Worm (Caenorhabditis elegans) whole organism, L1 larva: ENCODE results near the gene col-170.

Experiments
- C04F5.9 ChIP-seq: sonication (generic microtip); optimal IDR thresholded peaks from 2 replicates; lab custom pipeline; 2016; ENCODE audit warnings: missing genetic modification characterization, missing compliant biosample characterization
- C16A3.4 ChIP-seq: fragments of 150-350 bp; optimal IDR thresholded peaks from 2 replicates; lab custom pipeline; 2014; ENCODE audit warnings: missing biosample characterization, missing genetic modification characterization
- C34B4.2 ChIP-seq: sonication (generic microtip); optimal IDR thresholded peaks from 2 replicates; lab custom pipeline; 2017; ENCODE audit warnings: mild to moderate bottlenecking, missing genetic modification characterization, missing compliant biosample characterization
- Y116A8C.19 ChIP-seq: sonication (generic microtip); optimal IDR thresholded peaks from 2 replicates; lab custom pipeline; 2016; ENCODE audit warnings: missing compliant biosample characterization, missing genetic modification characterization, borderline replicate concordance
- aha-1 ChIP-seq: fragments of 150-350 bp; optimal IDR thresholded peaks from 2 replicates; lab custom pipeline; 2014; ENCODE audit warnings: missing biosample characterization, missing genetic modification characterization
- ama-1 ChIP-seq: fragments of 150-350 bp; optimal IDR thresholded peaks from 2 replicates; lab custom pipeline; 2014
- ceh-8 ChIP-seq: fragments of 200-800 bp; sonication (Bioruptor generic); optimal IDR thresholded peaks from 2 replicates; lab custom pipeline; 2018; ENCODE audit warnings: mild to moderate bottlenecking, missing genetic modification characterization, moderate library complexity, missing compliant biosample characterization
- dpl-1 ChIP-seq, 3 experiments: fragments of 150-350 bp in 2 of 3; sonication (generic microtip) in 1 of 3; optimal IDR thresholded peaks; 2 replicates each; lab custom pipeline; 2014 to 2017; ENCODE audit warnings: missing biosample characterization in 3 of 3, missing genetic modification characterization in 3 of 3, missing genetic modification reagents in 3 of 3
- dsc-1 ChIP-seq: sonication (generic microtip); optimal IDR thresholded peaks from 2 replicates; lab custom pipeline; 2016; ENCODE audit warnings: mild to moderate bottlenecking, missing genetic modification characterization, missing compliant biosample characterization
- efl-1 ChIP-seq, 4 experiments: fragments of 150-350 bp; optimal IDR thresholded peaks in 3 of 4; peaks in 1 of 4; 1 replicate in 1 of 4; 2 replicates in 3 of 4; lab custom pipeline; 2014; ENCODE audit warnings: missing biosample characterization in 2 of 4, missing genetic modification characterization in 2 of 4, missing genetic modification reagents in 2 of 4
- efl-3 ChIP-seq: fragments of 200-800 bp; sonication (Bioruptor generic); optimal IDR thresholded peaks from 2 replicates; lab custom pipeline; 2018; ENCODE audit warnings: mild to moderate bottlenecking, missing genetic modification characterization, missing compliant biosample characterization
- egl-13 ChIP-seq: sonication (generic microtip); optimal IDR thresholded peaks from 2 replicates; lab custom pipeline; 2016; ENCODE audit warnings: missing genotype, missing genetic modification reagents, missing genetic modification characterization, missing compliant biosample characterization
- egl-27 ChIP-seq, 2 experiments: fragments of 150-350 bp in 1 of 2; sonication (generic microtip); optimal IDR thresholded peaks; 3 replicates each; lab custom pipeline; 2017 to 2018; ENCODE audit warnings: missing biosample characterization in 2 of 2, missing genetic modification characterization in 2 of 2, missing genetic modification reagents in 2 of 2
- elt-2 ChIP-seq: sonication (generic microtip); optimal IDR thresholded peaks from 2 replicates; lab custom pipeline; 2016; ENCODE audit warnings: missing genetic modification characterization, mild to moderate bottlenecking, inconsistent platforms, missing compliant biosample characterization, missing genetic modification reagents
- fkh-10 ChIP-seq: sonication (generic microtip); optimal IDR thresholded peaks from 2 replicates; lab custom pipeline; 2017; ENCODE audit warnings: missing biosample characterization, missing genetic modification reagents, missing genetic modification characterization
- fkh-4 ChIP-seq: sonication (generic microtip); optimal IDR thresholded peaks from 2 replicates; lab custom pipeline; 2016; ENCODE audit warnings: missing compliant biosample characterization, missing genetic modification characterization, borderline replicate concordance
- fkh-8 ChIP-seq: sonication (generic microtip); optimal IDR thresholded peaks from 2 replicates; lab custom pipeline; 2016; ENCODE audit warnings: mild to moderate bottlenecking, missing genetic modification characterization, missing compliant biosample characterization
- fos-1 ChIP-seq: fragments of 150-350 bp; optimal IDR thresholded peaks from 2 replicates; lab custom pipeline; 2014; ENCODE audit warnings: missing biosample characterization, missing genetic modification characterization
- hlh-4 ChIP-seq: sonication (generic microtip); optimal IDR thresholded peaks from 2 replicates; lab custom pipeline; 2016; ENCODE audit warnings: mild to moderate bottlenecking, missing genetic modification characterization, missing compliant biosample characterization
- hpl-2 ChIP-seq: fragments of 150-350 bp; optimal IDR thresholded peaks from 2 replicates; lab custom pipeline; 2014; ENCODE audit warnings: missing biosample characterization, missing genetic modification reagents, missing genetic modification characterization
- irx-1 ChIP-seq: sonication (generic microtip); optimal IDR thresholded peaks from 2 replicates; lab custom pipeline; 2016; ENCODE audit warnings: missing genetic modification characterization, missing compliant biosample characterization
- jun-1 ChIP-seq: fragments of 150-350 bp; optimal IDR thresholded peaks from 2 replicates; lab custom pipeline; 2014; ENCODE audit warnings: missing biosample characterization, missing genetic modification reagents, missing genetic modification characterization
- lin-35 ChIP-seq, 2 experiments: fragments of 150-350 bp; optimal IDR thresholded peaks; 2 replicates each; lab custom pipeline; 2014; ENCODE audit warnings: missing biosample characterization in 2 of 2, missing genetic modification characterization in 2 of 2, missing genetic modification reagents in 2 of 2
- lir-3 ChIP-seq: sonication (generic microtip); optimal IDR thresholded peaks from 2 replicates; lab custom pipeline; 2016; ENCODE audit warnings: mild to moderate bottlenecking, missing genetic modification characterization, moderate library complexity, missing compliant biosample characterization; ENCODE audit not compliant: poor library complexity
- mab-9 ChIP-seq: fragments of 200-800 bp; sonication (Bioruptor generic); IDR thresholded peaks from 2 replicates; pipeline ENCODE4 v1.3.6; 2022; ENCODE audit warnings: missing genetic modification reagents, missing genetic modification characterization, missing compliant biosample characterization
- mdl-1 ChIP-seq, 2 experiments: fragments of 150-350 bp; optimal IDR thresholded peaks; 2 replicates each; lab custom pipeline; 2014 to 2017; ENCODE audit warnings: missing biosample characterization in 2 of 2, missing genetic modification characterization in 2 of 2, inconsistent platforms in 1 of 2
- nhr-19 ChIP-seq: fragments of 200-800 bp; sonication (Bioruptor generic); conservative IDR thresholded peaks from 2 replicates; pipeline ENCODE4 v1.3.6; 2022; ENCODE audit warnings: missing genetic modification characterization, missing compliant biosample characterization
- nhr-20 ChIP-seq: sonication (generic microtip); optimal IDR thresholded peaks from 2 replicates; lab custom pipeline; 2016; ENCODE audit warnings: mild to moderate bottlenecking, missing genetic modification characterization, missing compliant biosample characterization
- nhr-28 ChIP-seq: fragments of 150-350 bp; optimal IDR thresholded peaks from 2 replicates; lab custom pipeline; 2014; ENCODE audit warnings: missing biosample characterization, missing genetic modification characterization
- nhr-47 ChIP-seq: sonication (generic microtip); optimal IDR thresholded peaks from 2 replicates; lab custom pipeline; 2016; ENCODE audit warnings: mild to moderate bottlenecking, missing genetic modification characterization, moderate library complexity, missing compliant biosample characterization
- nhr-71 ChIP-seq: sonication (generic microtip); optimal IDR thresholded peaks from 2 replicates; lab custom pipeline; 2016; ENCODE audit warnings: mild to moderate bottlenecking, missing genetic modification characterization, moderate library complexity, missing compliant biosample characterization
- nhr-85 ChIP-seq: sonication (generic microtip); peaks from one replicate; lab custom pipeline; 2016; ENCODE audit warnings: missing genetic modification characterization, inconsistent platforms, missing compliant biosample characterization
- nhr-90 ChIP-seq: sonication (generic microtip); optimal IDR thresholded peaks from 2 replicates; lab custom pipeline; 2016; ENCODE audit warnings: mild to moderate bottlenecking, missing genetic modification characterization, missing compliant biosample characterization; ENCODE audit not compliant: poor library complexity
- pqm-1 ChIP-seq: sonication (generic microtip); optimal IDR thresholded peaks from 3 replicates; lab custom pipeline; 2017; ENCODE audit warnings: missing biosample characterization, missing genetic modification characterization
- sox-4 ChIP-seq: sonication (generic microtip); optimal IDR thresholded peaks from 2 replicates; lab custom pipeline; 2016; ENCODE audit warnings: missing genetic modification characterization, missing compliant biosample characterization
- tlp-1 ChIP-seq: fragments of 150-350 bp; optimal IDR thresholded peaks from 2 replicates; lab custom pipeline; 2014; ENCODE audit warnings: missing biosample characterization, missing genetic modification characterization
- unc-30 ChIP-seq: sonication (generic microtip); optimal IDR thresholded peaks from 2 replicates; lab custom pipeline; 2017; ENCODE audit warnings: missing biosample characterization, missing genetic modification characterization
- unc-62 ChIP-seq: fragments of 150-350 bp; optimal IDR thresholded peaks from 2 replicates; lab custom pipeline; 2014; ENCODE audit warnings: missing biosample characterization, missing genetic modification reagents, missing genetic modification characterization
- unc-86 ChIP-seq: sonication (generic microtip); optimal IDR thresholded peaks from 2 replicates; lab custom pipeline; 2016; ENCODE audit warnings: missing genetic modification characterization, missing compliant biosample characterization
- vab-15 ChIP-seq: sonication (generic microtip); optimal IDR thresholded peaks from 2 replicates; lab custom pipeline; 2017; ENCODE audit warnings: missing genotype, mild to moderate bottlenecking, missing genetic modification characterization, missing compliant biosample characterization
- zag-1 ChIP-seq: fragments of 150-350 bp; optimal IDR thresholded peaks from 2 replicates; lab custom pipeline; 2014; ENCODE audit warnings: missing biosample characterization, missing genetic modification characterization
- zip-4 ChIP-seq: fragments of 200-800 bp; sonication (Bioruptor generic); optimal IDR thresholded peaks from 2 replicates; lab custom pipeline; 2018; ENCODE audit warnings: mild to moderate bottlenecking, missing genetic modification characterization, moderate library complexity, missing compliant biosample characterization

col-170 gene

DNA sequence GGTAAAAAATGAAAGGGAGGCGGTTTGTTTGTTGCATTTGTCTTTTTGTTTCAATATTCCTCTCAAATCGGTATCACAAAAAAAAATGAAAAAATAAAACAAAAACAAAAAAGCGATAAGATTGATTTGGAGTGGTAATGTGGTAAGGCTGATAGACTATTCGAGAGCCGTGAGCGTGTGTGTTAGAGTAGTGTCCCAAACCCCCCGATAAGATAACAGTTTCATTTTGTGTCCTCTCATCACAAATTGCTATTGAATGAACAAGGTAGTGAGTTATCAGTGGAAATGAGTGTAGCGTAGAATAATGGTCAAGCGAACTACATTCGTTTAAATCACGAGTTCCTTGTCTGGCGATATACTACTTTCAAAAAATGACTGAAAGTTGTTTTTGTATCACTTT lies 6.9 kb downstream of the col-170 start:
- TF ChIP-seq lin-35 (GFP tag; optimal IDR thresholded peaks at IDR 0.05; lab: Kevin White, UChicago) = peak in 1 of 2 experiments; percentile 45
- TF ChIP-seq nhr-90 (tag; lab: Kevin White, UChicago) = peak; percentile 38
- peak; percentile 41 for TF ChIP-seq nhr-20 (tag; lab: Kevin White, UChicago)
- no peak for TF ChIP-seq efl-1 (optimal IDR thresholded peaks at IDR 0.05; lab: Kevin White, UChicago)
- TF ChIP-seq efl-1 (GFP tag; optimal IDR thresholded peaks at IDR 0.05 in 1 of 2; lab: Kevin White, UChicago) = peak in 1 of 2 experiments; percentile 38
- no peak for TF ChIP-seq mab-9 (GFP tag; lab: Robert Waterston, UW)
- TF ChIP-seq elt-2 (tag; lab: Kevin White, UChicago) = peak; percentile 95
- no peak for TF ChIP-seq egl-27 (tag; optimal IDR thresholded peaks at IDR 0.05; lab: Kevin White, UChicago)
- no peak for TF ChIP-seq C04F5.9
- TF ChIP-seq tlp-1 (tag; lab: Kevin White, UChicago) = peak; percentile 15
- TF ChIP-seq nhr-71 (tag; lab: Kevin White, UChicago) = peak; percentile 15
- TF ChIP-seq pqm-1 (tag; lab: Kevin White, UChicago) = peak; percentile 20
- no peak for TF ChIP-seq egl-13 (tag; lab: Kevin White, UChicago)

DNA sequence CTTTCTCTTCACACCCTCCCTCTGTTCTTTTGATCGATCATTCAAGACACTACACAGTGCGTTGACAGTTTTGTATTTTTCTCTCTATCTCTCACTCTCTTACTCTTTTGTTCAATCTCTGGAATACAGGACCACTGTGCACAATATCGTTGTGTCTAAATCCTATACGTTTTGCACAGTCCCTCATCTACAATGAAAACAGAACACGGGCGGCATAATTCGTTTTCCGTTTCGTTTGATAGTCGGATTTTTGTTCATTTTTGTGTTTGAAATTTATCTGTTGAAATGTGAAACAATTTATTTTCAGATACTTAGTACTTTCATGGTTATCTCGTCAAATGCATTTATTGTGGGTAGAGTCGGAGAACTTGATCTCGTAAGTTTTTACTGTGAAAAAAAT lies 10.0 kb downstream of the col-170 start, which contains the start of gene C03B1.7:
C03B1.7 (plus strand) TSS at position 301 of the 400 bp plus-strand sequence.
- TF ChIP-seq lir-3 (tag; lab: Kevin White, UChicago) = no peak
- no peak for TF ChIP-seq fkh-4 (tag; lab: Kevin White, UChicago)
- TF ChIP-seq, all 84 proteins: peak for 0

DNA sequence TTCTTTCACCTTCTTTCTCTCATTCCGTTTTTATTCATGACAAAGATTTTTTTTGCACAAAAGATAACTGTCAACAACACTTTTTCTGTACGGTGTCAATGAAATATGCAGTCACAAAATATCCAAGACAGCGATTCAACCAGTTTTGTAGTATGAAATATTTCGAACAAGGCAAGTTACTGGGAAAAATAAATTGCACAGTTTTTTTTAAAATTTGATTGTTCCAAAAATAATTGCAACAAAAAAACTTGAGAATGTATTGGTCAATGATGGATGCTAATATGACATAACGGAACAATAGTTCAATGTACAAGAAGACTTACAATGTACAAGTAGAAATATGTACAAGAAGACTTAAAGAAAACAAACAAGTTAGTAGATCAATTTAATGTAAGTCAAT lies 14.3 kb downstream of the col-170 start:
- TF ChIP-seq efl-3 (GFP tag; lab: Kevin White, UChicago) (no peak), lin-35 (GFP tag; optimal IDR thresholded peaks at IDR 0.05; lab: Kevin White, UChicago) (no peak), nhr-28 (no peak), fos-1 (tag; lab: Kevin White, UChicago) (no peak), jun-1 (tag; lab: Kevin White, UChicago) (no peak), hlh-4 (no peak), aha-1 (tag; lab: Kevin White, UChicago) (no peak), egl-27 (tag; optimal IDR thresholded peaks at IDR 0.05; lab: Kevin White, UChicago) (no peak), mab-9 (GFP tag; lab: Robert Waterston, UW) (no peak), vab-15 (tag; lab: Kevin White, UChicago) (no peak), nhr-85 (tag; lab: Kevin White, UChicago) (no peak)
- TF ChIP-seq, all 84 proteins: peak for 0

DNA sequence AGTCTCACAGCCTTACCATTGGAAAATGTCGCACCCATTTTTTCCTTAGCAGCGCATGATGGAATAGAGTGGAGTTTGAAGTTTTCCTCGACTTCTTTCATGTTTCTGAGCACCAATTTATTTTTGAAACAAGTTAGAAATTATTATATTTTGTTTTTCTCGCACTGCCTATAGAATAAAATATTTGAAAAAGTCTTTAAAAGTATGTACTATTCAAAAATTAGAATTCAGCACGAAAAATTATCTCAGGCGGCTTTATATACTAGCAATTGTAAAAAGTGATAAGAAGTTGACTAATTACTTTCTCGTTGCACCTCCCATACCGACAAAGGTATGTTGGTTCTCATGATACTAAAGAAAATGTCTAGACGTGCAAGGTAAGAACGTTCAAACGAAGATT lies 15.5 kb downstream of the col-170 start, which contains the start of gene C03B1.9:
C03B1.9 (minus strand) TSS at position 101 of the 400 bp plus-strand sequence.
- TF ChIP-seq hpl-2 (GFP tag; lab: Kevin White, UChicago) (no peak), ama-1 (lab: Kevin White, UChicago) (no peak), dpl-1 (GFP tag; optimal IDR thresholded peaks at IDR 0.05; lab: Kevin White, UChicago) (no peak)
- TF ChIP-seq, all 84 proteins: peak for 0

DNA sequence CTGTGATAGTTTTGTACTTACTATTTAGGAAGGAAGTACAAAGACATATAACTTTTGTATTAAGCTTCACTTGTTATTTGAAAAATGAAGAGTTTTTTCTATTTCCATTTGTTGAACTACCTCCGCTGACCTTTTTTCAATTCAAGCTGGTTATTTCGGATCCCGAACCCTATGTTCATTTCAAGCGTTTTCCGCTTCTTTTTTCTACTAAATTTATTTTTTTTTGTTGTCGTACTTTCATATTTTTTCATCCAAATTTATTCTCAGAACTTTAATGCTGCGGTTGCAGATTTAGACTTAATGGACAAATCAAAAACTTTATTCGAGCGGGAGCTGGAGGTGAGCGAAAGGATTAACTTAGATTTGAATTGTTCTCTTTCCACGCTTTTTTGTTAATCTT lies 18.5 kb downstream of the col-170 start, which contains the start of gene C03B1.6:
C03B1.6 (plus strand) TSS at position 301 of the 400 bp plus-strand sequence.
- TF ChIP-seq dsc-1 (tag; lab: Kevin White, UChicago) (peak; percentile 7), hpl-2 (GFP tag; lab: Kevin White, UChicago) (no peak), ama-1 (lab: Kevin White, UChicago) (no peak), fkh-10 (no peak)

DNA sequence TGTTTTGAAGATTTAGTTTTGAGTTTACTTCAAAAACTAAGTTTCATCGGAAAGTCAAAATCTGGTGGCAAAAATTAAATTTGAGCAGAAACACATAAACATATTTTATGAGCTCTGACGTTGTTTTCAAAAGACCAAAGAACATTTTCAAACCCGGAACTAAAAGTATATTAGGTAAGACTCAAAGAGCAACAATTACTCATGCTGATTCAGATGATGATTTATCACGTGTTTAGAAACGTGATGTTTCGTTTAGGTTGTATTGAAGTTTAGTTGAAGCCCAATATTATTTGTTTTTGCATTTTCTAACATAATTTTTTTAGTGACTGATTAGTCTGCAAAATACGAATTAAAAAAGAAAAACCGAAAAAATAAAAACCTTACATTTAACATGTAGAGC lies 22.3 kb downstream of the col-170 start:
- TF ChIP-seq C16A3.4 (no peak), unc-86 (tag; lab: Kevin White, UChicago) (no peak), zip-4 (GFP tag; lab: Kevin White, UChicago) (no peak), Y116A8C.19 (tag; lab: Kevin White, UChicago) (no peak), nhr-71 (tag; lab: Kevin White, UChicago) (peak; percentile 51), unc-30 (tag; lab: Kevin White, UChicago) (no peak), unc-62 (GFP tag; lab: Kevin White, UChicago) (no peak), fkh-8 (tag; lab: Kevin White, UChicago) (peak; percentile 78), irx-1 (tag; lab: Kevin White, UChicago) (no peak), sox-4 (tag; lab: Kevin White, UChicago) (peak; percentile 43), nhr-47 (tag; lab: Kevin White, UChicago) (no peak), C34B4.2 (tag; lab: Kevin White, UChicago) (no peak), nhr-19 (GFP tag; lab: Robert Waterston, UW) (no peak), ceh-8 (GFP tag; lab: Kevin White, UChicago) (peak; percentile 60), zag-1 (no peak), dsc-1 (tag; lab: Kevin White, UChicago) (no peak), mab-9 (GFP tag; lab: Robert Waterston, UW) (no peak), mdl-1 (tag; optimal IDR thresholded peaks at IDR 0.05; lab: Kevin White, UChicago) (no peak)
